Worm (Caenorhabditis elegans): ENCODE measurements around the gene elf-1.
"Not testable (repeated sequence)": the region's sequence is repeated elsewhere in the genome, so short reads cannot be mapped to it uniquely, and the experiment has no call there.

elf-1 gene

ce11 chrIII:688869-689268 lies at the start of gene elf-1:
elf-1 (plus strand) TSS chrIII:689169.
- TF ChIP-seq ceh-6 (GFP tag; optimal IDR thresholded peaks at IDR 0.05); unc-42 (tag; optimal IDR thresholded peaks at IDR 0.05); sdc-2 (tag; optimal IDR thresholded peaks at IDR 0.05): not testable (repeated sequence)

DNA sequence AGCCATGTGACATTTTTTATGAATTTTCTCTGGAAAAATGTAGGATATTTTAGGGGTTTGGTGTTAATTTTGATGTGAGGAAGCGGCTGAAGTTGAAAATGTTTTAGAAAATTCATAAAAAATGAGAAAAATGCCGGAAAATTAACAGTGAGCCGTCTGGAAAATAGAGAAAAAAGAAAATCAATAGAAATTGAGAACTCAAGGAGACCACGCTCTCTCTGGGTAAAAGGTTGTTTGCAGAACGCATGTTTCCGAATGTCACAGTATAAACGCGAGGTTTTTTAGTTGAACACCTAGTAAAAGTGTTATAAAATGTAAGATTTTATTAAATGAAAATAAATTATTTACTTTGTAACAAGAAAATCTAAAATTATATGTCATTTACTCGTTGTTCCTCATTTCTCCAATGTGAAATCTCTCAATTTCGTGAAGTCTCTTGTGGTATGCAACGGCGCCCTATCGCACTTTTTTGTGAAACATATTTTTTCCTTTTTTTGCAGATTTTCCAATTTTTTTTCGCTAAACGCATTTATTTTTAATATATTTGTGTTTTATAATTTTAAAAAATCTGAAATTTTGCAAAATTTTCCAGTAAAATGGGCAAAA lies 48.7 kb upstream of the elf-1 start, which contains the start of the genes tag-266 and tag-267:
Gene tag-266 (minus strand): TSS at position 29 of the 606 bp plus-strand sequence.
Gene tag-267 (plus strand): TSS at position 593 of the 606 bp plus-strand sequence.
- no peak for TF ChIP-seq ama-1 (optimal IDR thresholded peaks at IDR 0.05)
- TF ChIP-seq hlh-13 (GFP tag; optimal IDR thresholded peaks at IDR 0.05) = no peak
- TF ChIP-seq C08G9.2 (tag; optimal IDR thresholded peaks at IDR 0.05) = peak; percentile 84
- peak; percentile 87 for TF ChIP-seq hlh-15 (tag; optimal IDR thresholded peaks at IDR 0.05)
- TF ChIP-seq pha-2 (tag; optimal IDR thresholded peaks at IDR 0.05) = peak; percentile 85
- peak; percentile 75 for TF ChIP-seq F13H6.1 (tag; optimal IDR thresholded peaks at IDR 0.05)
- TF ChIP-seq gmeb-2 (tag; optimal IDR thresholded peaks at IDR 0.05) = peak; percentile 37
- TF ChIP-seq madf-2 (tag; optimal IDR thresholded peaks at IDR 0.05) = peak; percentile 34
- TF ChIP-seq K02D7.2 (tag; optimal IDR thresholded peaks at IDR 0.05) = peak; percentile 63
- TF ChIP-seq ceh-31 (tag; optimal IDR thresholded peaks at IDR 0.05) = peak; percentile 95
- peak; percentile 87 for TF ChIP-seq ceh-14 (tag; optimal IDR thresholded peaks at IDR 0.05)
- TF ChIP-seq dmd-4 (tag; optimal IDR thresholded peaks at IDR 0.05; ENCODE audit: borderline replicate concordance) = no peak
- TF ChIP-seq Y22D7AL.16 (tag; optimal IDR thresholded peaks at IDR 0.05) = peak; percentile 51
- TF ChIP-seq ceh-30 (tag; optimal IDR thresholded peaks at IDR 0.05) = no peak
- peak; percentile 21 for TF ChIP-seq npax-4 (tag; optimal IDR thresholded peaks at IDR 0.05)
- TF ChIP-seq eyg-1 (tag; optimal IDR thresholded peaks at IDR 0.05) = peak; percentile 61
- TF ChIP-seq sdc-2 (tag; optimal IDR thresholded peaks at IDR 0.05) = peak; percentile 17
- no peak for TF ChIP-seq fkh-10 (GFP tag; optimal IDR thresholded peaks at IDR 0.05)
- TF ChIP-seq nhr-11 (tag; optimal IDR thresholded peaks at IDR 0.05) = no peak
- no peak for TF ChIP-seq K09A11.1 (tag; optimal IDR thresholded peaks at IDR 0.05; ENCODE audit: insufficient read depth)
- peak; percentile 92 for TF ChIP-seq tbx-2 (tag; optimal IDR thresholded peaks at IDR 0.05)
- peak; percentile 94 for TF ChIP-seq elt-2 (tag; optimal IDR thresholded peaks at IDR 0.05)
- no peak for TF ChIP-seq fkh-6 (tag; optimal IDR thresholded peaks at IDR 0.05)
- no peak for TF ChIP-seq sox-2 (GFP tag; IDR thresholded peaks at IDR 0.05)
- no peak for TF ChIP-seq pax-1 (tag; optimal IDR thresholded peaks at IDR 0.05)
- TF ChIP-seq unc-3 (GFP tag; conservative IDR thresholded peaks at IDR 0.05) = peak; percentile 56; the same call in 1 of the 2 replicates
- peak; percentile 93 for TF ChIP-seq unc-3 (tag; optimal IDR thresholded peaks at IDR 0.05)
- TF ChIP-seq ref-2 (tag; optimal IDR thresholded peaks at IDR 0.05) = peak; percentile 95
- peak; percentile 95 for TF ChIP-seq pqm-1 (tag; optimal IDR thresholded peaks at IDR 0.05)
- no peak for TF ChIP-seq unc-55 (GFP tag; optimal IDR thresholded peaks at IDR 0.05)
- TF ChIP-seq ceh-22 (tag; optimal IDR thresholded peaks at IDR 0.05) = no peak
- TF ChIP-seq ceh-2 (tag; optimal IDR thresholded peaks at IDR 0.05) = peak; percentile 89
- peak; percentile 59 for TF ChIP-seq ceh-18 (tag; optimal IDR thresholded peaks at IDR 0.05)
- TF ChIP-seq ets-4 (tag; optimal IDR thresholded peaks at IDR 0.05) = peak; percentile 89
- TF ChIP-seq dve-1 (tag; optimal IDR thresholded peaks at IDR 0.05) = no peak
- peak; percentile 76 for TF ChIP-seq lim-6 (tag; optimal IDR thresholded peaks at IDR 0.05)
- no peak for TF ChIP-seq syd-9 (tag; optimal IDR thresholded peaks at IDR 0.05)
- TF ChIP-seq nhr-232 (tag; optimal IDR thresholded peaks at IDR 0.05) = no peak
- TF ChIP-seq C38D4.7 (GFP tag; optimal IDR thresholded peaks at IDR 0.05) = peak; percentile 53
- peak; percentile 22 for TF ChIP-seq pag-3 (tag; optimal IDR thresholded peaks at IDR 0.05; ENCODE audit: borderline replicate concordance)
- TF ChIP-seq nfya-1 (tag; optimal IDR thresholded peaks at IDR 0.05) = peak; percentile 19
- TF ChIP-seq ceh-9 (tag; optimal IDR thresholded peaks at IDR 0.05) = no peak
- TF ChIP-seq ttx-3 (tag; optimal IDR thresholded peaks at IDR 0.05) = peak; percentile 58
- peak; percentile 31 for TF ChIP-seq sox-4 (tag; optimal IDR thresholded peaks at IDR 0.05)
- peak; percentile 89 for TF ChIP-seq unc-86 (tag; optimal IDR thresholded peaks at IDR 0.05)
- no peak for TF ChIP-seq pha-4 (tag; optimal IDR thresholded peaks at IDR 0.05)
- TF ChIP-seq odd-2 (tag; optimal IDR thresholded peaks at IDR 0.05) = no peak
- TF ChIP-seq ceh-48 (tag; optimal IDR thresholded peaks at IDR 0.05) = peak; percentile 98
- TF ChIP-seq hlh-30 (tag; optimal IDR thresholded peaks at IDR 0.05; ENCODE audit: insufficient read depth) = no peak

All from whole organism, late embryonic.